Fruit fly (Drosophila melanogaster) whole organism: ENCODE results near the gene byn.

Experiments
- CG8478 ChIP-seq: fragments of >200 bp; optimal IDR thresholded peaks from 2 replicates; lab custom pipeline; 2018; ENCODE audit warnings: inconsistent platforms
- EcR ChIP-seq, 2 experiments: fragments of >200 bp; optimal IDR thresholded peaks; 2 replicates each; lab custom pipeline; 2017; ENCODE audit warnings: missing biosample characterization in 2 of 2, missing genetic modification characterization in 2 of 2, missing genetic modification reagents in 2 of 2
- pan ChIP-seq: fragments of >200 bp; optimal IDR thresholded peaks from 2 replicates; lab custom pipeline; 2017
- psq ChIP-seq: fragments of >200 bp; optimal IDR thresholded peaks from 2 replicates; lab custom pipeline; 2017
- usp ChIP-seq: fragments of >200 bp; optimal IDR thresholded peaks from 2 replicates; lab custom pipeline; 2017; ENCODE audit warnings: missing biosample characterization, missing genetic modification characterization, mixed read lengths

- no peak for TF ChIP-seq CG8478
- no peak for TF ChIP-seq pan
- no peak for TF ChIP-seq EcR (GFP tag; optimal IDR thresholded peaks at IDR 0.05; lab: Kevin White, UChicago)
- TF ChIP-seq psq (lab: Kevin White, UChicago) = no peak
- TF ChIP-seq usp = no peak
Observed at dm6 chr3L:11973690-11974089, 46.2 kb downstream of the byn start, which contains the start of gene CG42397.
